Worm (Caenorhabditis elegans): ENCODE data around the gene K08C7.6.
A peak's percentile ranks its signal among the peaks of the same experiment; 100 is the strongest.

Gene K08C7.6

DNA sequence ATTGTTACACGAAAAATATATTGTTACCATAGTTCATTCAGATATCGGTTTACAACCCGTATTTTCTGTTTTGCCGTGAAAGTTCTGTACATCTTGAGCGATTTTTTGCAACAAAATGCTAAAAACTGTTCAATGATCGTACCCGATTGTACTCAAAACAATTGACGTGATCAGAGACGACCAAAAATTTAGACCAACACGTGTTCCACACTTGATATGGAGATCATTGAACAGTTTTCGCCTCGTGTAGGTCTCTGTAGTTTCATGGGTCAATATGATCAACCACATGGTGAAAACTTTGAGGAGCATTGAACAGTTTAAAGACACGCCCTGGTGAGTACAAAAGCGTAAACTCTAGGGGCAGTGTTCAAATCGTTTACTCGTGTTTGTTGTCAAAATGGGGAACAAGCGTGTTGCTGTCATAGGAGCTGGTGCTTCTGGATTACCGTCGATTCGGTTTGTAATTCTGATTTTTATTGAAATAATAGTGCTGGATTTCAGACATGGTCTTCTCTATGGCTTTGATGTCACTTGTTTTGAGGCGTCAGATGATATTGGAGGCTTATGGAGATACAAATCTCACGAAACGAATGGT is 3.4 kb downstream of the K08C7.6 start, which contains the start of gene fmo-2 (continued):
- TF ChIP-seq mdl-1 (tag; optimal IDR thresholded peaks at IDR 0.05) (peak in 1 of 2 experiments; percentile 74), F49E8.2 (tag; optimal IDR thresholded peaks at IDR 0.05; ENCODE audit: borderline replicate concordance) (no peak), zfp-2 (tag; optimal IDR thresholded peaks at IDR 0.05) (no peak), lim-7 (GFP tag; IDR thresholded peaks at IDR 0.05) (no peak), arid-1 (GFP tag; conservative IDR thresholded peaks at IDR 0.05) (no peak)

DNA sequence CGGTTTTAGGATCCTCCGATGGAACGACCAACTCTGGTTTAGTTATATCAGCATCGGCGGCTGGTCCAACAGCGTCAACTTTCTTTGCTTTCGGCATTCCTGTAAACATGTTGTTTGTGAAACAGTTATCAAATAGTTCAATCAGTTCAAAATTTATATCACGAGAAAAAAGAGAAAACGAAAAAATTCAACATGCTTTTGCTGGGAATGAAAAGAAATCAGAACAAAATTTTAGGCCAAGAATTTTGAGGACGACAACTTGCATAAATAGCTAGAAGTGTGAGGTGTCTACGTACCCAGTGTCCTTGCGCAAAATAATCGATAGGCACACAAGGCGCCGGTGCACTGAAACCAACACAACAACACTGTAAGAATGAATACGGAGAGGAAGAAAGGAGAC is 5.3 kb downstream of the K08C7.6 start, which contains the start of gene K08C7.4:
Gene K08C7.4 (minus strand): TSS at position 101 of the 400 bp plus-strand sequence.
- TF ChIP-seq snpc-4 (tag; optimal IDR thresholded peaks at IDR 0.05) (no peak), saeg-2 (GFP tag; IDR thresholded peaks at IDR 0.05) (no peak), rbr-2 (tag; optimal IDR thresholded peaks at IDR 0.05) (no peak), ZK337.2 (GFP tag; IDR thresholded peaks at IDR 0.05) (no peak), nhr-42 (GFP tag; IDR thresholded peaks at IDR 0.05) (no peak), Y48G9A.11 (GFP tag; IDR thresholded peaks at IDR 0.05) (no peak)

- TF ChIP-seq unc-62 (GFP tag; optimal IDR thresholded peaks at IDR 0.05 in 1 of 2) (peak in 1 of 2 experiments; percentile 99), unc-62 (tag; optimal IDR thresholded peaks at IDR 0.05) (no peak), madf-9 (GFP tag; conservative IDR thresholded peaks at IDR 0.05) (no peak)
Observed at ce11 chrIV:10668561-10668960, 17.1 kb downstream of the K08C7.6 start.

ce11 chrIV:10666523-10666922 is 19.1 kb downstream of the K08C7.6 start, which contains the start of gene epi-1:
epi-1 (plus strand) TSS chrIV:10666823.
- no peak for TF ChIP-seq Y105C5A.15 (GFP tag; IDR thresholded peaks at IDR 0.05)

- TF ChIP-seq attf-4 (tag; optimal IDR thresholded peaks at IDR 0.05) (no peak), nhr-237 (tag; optimal IDR thresholded peaks at IDR 0.05) (no peak), lin-39 (tag; optimal IDR thresholded peaks at IDR 0.05) (no peak), Y105C5A.15 (GFP tag; IDR thresholded peaks at IDR 0.05) (no peak), mes-2 (tag; optimal IDR thresholded peaks at IDR 0.05; ENCODE audit: poor library complexity, severe bottlenecking) (no peak), unc-62 (GFP tag; optimal IDR thresholded peaks at IDR 0.05 in 1 of 2) (no peak), unc-62 (tag; optimal IDR thresholded peaks at IDR 0.05) (no peak), Y48G9A.11 (GFP tag; IDR thresholded peaks at IDR 0.05) (no peak), F26F4.8 (GFP tag; conservative IDR thresholded peaks at IDR 0.05) (no peak), ceh-28 (tag; optimal IDR thresholded peaks at IDR 0.05) (no peak), tra-1 (GFP tag; IDR thresholded peaks at IDR 0.05) (no peak)
Observed at ce11 chrIV:10664134-10664533, 21.5 kb downstream of the K08C7.6 start, which contains the start of gene K08C7.7. K08C7.7 (plus strand) TSS chrIV:10664434.

- peak; percentile 60 for TF ChIP-seq nhr-28 (tag; optimal IDR thresholded peaks at IDR 0.05)
- no peak for TF ChIP-seq R02D3.7 (tag; optimal IDR thresholded peaks at IDR 0.05)
- no peak for TF ChIP-seq dpl-1 (GFP tag; optimal IDR thresholded peaks at IDR 0.05)
- TF ChIP-seq D1046.2 (GFP tag; IDR thresholded peaks at IDR 0.05), result no peak
- TF ChIP-seq hlh-11 (tag; optimal IDR thresholded peaks at IDR 0.05), result peak; percentile 16
- TF ChIP-seq pqm-1 (tag; optimal IDR thresholded peaks at IDR 0.05), result peak; percentile 50
- TF ChIP-seq unc-39 (tag; optimal IDR thresholded peaks at IDR 0.05), result no peak
- no peak for TF ChIP-seq ceh-44 (GFP tag; IDR thresholded peaks at IDR 0.05)
- no peak for TF ChIP-seq unc-130 (GFP tag; optimal IDR thresholded peaks at IDR 0.05)
- no peak for TF ChIP-seq mdl-1 (tag; optimal IDR thresholded peaks at IDR 0.05)
- no peak for TF ChIP-seq nhr-25 (tag; optimal IDR thresholded peaks at IDR 0.05; ENCODE audit: borderline replicate concordance, insufficient read depth)
- no peak for TF ChIP-seq lin-38 (GFP tag; IDR thresholded peaks at IDR 0.05)
- TF ChIP-seq ZK337.2 (GFP tag; IDR thresholded peaks at IDR 0.05), result no peak
- TF ChIP-seq lin-1 (GFP tag; IDR thresholded peaks at IDR 0.05), result no peak
Observed at ce11 chrIV:10661760-10662159, 23.9 kb downstream of the K08C7.6 start, which contains the start of gene fmo-1. fmo-1 (plus strand) TSS chrIV:10661857.

Measured in whole organism, L4 larva.